Worm (Caenorhabditis elegans): ENCODE data around the gene Y34B4A.2.
A peak's percentile ranks its signal among the peaks of the same experiment; 100 is the strongest.

Gene Y34B4A.2

DNA sequence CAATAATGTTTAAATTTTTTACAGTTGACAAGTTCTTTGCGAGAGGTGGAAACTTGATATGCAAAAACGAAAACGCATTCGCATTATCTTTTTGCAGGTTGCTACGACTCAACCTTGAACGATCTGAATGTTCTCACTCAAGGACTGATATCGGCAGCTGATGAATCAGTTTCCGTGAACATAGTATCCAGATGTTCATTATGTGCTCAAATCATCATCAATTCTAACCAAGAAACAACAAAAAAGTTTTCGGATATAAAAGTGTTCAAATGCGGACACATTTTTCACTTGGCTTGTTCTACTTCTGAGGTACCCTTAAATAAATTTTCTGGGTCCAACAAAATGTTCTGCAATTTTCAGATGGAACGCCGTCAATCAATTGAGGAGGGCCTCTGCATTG lies 9.8 kb downstream of the Y34B4A.2 start:
- TF ChIP-seq hpl-2 (GFP tag; optimal IDR thresholded peaks at IDR 0.05), result no peak
- peak; percentile 18 for TF ChIP-seq nhr-85 (tag)
- no peak for TF ChIP-seq aly-2 (tag; optimal IDR thresholded peaks at IDR 0.05)

DNA sequence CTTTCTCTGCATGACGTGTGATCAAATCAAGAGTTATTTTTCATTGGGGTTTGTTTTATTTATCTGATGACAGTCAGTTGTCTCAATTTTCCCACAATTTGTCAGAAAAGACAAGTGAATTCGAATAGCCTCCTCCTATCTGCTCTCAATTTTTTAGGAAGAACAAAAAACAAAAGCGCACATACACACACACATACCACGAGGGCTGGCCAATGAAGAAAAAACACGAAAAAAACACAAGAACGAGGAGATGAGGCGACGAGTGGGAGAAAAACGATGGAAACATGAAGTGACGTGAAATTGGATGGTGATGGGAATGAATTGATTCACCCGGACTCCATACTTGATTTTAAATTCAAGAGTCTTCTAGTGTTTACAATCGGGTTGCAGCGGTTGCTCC lies 14.6 kb downstream of the Y34B4A.2 start:
- TF ChIP-seq lin-14 (GFP tag; optimal IDR thresholded peaks at IDR 0.05), result peak; percentile 59
- no peak for TF ChIP-seq nhr-237 (tag; optimal IDR thresholded peaks at IDR 0.05)

DNA sequence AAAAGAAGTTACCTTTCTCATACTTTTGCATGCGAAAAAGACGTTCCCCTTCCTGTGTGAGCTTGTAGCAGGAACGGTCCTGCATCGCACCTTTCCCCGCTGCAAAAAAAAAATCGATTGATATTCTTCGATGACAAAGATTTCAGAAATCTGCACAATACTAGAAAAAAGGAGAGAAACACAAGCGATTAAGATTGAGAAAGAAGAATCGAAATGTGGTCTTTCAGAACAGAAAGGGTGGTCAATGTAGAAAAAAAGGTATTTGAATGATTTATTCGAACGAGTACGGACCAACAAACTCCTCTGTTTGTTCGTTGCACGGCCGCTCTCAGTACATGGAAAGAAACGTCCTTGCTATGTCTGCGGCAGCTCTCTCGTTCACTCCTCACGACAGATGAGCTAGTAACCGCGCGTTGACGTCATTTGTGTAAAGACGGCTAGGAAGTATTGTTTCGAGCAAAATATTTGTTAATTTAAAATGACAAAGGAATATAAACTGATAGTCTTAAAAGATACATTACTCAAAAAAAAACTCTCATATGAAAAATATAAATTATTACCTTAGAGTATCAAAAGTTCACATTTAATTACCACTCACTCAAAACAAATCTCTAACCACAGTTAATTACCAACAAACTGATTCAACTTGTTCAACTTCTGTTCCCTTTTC lies 18.8 kb downstream of the Y34B4A.2 start, which contains the start of gene ift-81:
TSS of gene ift-81 (plus strand) at position 620 of the 670 bp plus-strand sequence.
- TF ChIP-seq tbx-2 (tag; optimal IDR thresholded peaks at IDR 0.05) (peak; percentile 64), zip-4 (GFP tag; optimal IDR thresholded peaks at IDR 0.05) (no peak), egl-13 (tag; optimal IDR thresholded peaks at IDR 0.05) (peak; percentile 37), mef-2 (tag; optimal IDR thresholded peaks at IDR 0.05) (no peak), lin-14 (GFP tag; optimal IDR thresholded peaks at IDR 0.05) (peak; percentile 79), nhr-71 (tag; optimal IDR thresholded peaks at IDR 0.05) (peak; percentile 81), Y116A8C.19 (tag; optimal IDR thresholded peaks at IDR 0.05; ENCODE audit: borderline replicate concordance) (no peak), efl-1 (optimal IDR thresholded peaks at IDR 0.05) (peak; percentile 37 to 41), efl-1 (GFP tag; optimal IDR thresholded peaks at IDR 0.05 in 1 of 2) (peak; percentile 5 to 90), lin-39 (tag; optimal IDR thresholded peaks at IDR 0.05) (peak; percentile 26), dpl-1 (GFP tag; optimal IDR thresholded peaks at IDR 0.05) (peak in 2 of 3 experiments; percentile 35 to 52), rnt-1 (tag; optimal IDR thresholded peaks at IDR 0.05) (peak; percentile 79), swsn-7 (tag; optimal IDR thresholded peaks at IDR 0.05) (peak; percentile 74), lsy-2 (tag; optimal IDR thresholded peaks at IDR 0.05) (peak; percentile 58 to 63), mdl-1 (tag; optimal IDR thresholded peaks at IDR 0.05) (peak in 1 of 2 experiments; percentile 32), C16A3.4 (tag; optimal IDR thresholded peaks at IDR 0.05) (peak; percentile 8), nhr-47 (tag; optimal IDR thresholded peaks at IDR 0.05) (peak; percentile 73), ztf-11 (tag; optimal IDR thresholded peaks at IDR 0.05) (peak in 1 of 2 experiments; percentile 8), unc-62 (GFP tag; optimal IDR thresholded peaks at IDR 0.05) (no peak), nhr-20 (tag; optimal IDR thresholded peaks at IDR 0.05) (peak; percentile 49), nhr-77 (tag; optimal IDR thresholded peaks at IDR 0.05) (peak; percentile 15), ceh-82 (tag; optimal IDR thresholded peaks at IDR 0.05) (peak; percentile 18 to 63 (median 45)), unc-86 (tag; optimal IDR thresholded peaks at IDR 0.05) (peak; percentile 58), lin-13 (GFP tag; optimal IDR thresholded peaks at IDR 0.05) (peak; percentile 8), snu-23 (GFP tag; optimal IDR thresholded peaks at IDR 0.05) (peak; percentile 64), unc-98 (GFP tag; IDR thresholded peaks at IDR 0.05) (no peak), nhr-19 (GFP tag; conservative IDR thresholded peaks at IDR 0.05) (peak; percentile 61), ceh-63 (GFP tag; optimal IDR thresholded peaks at IDR 0.05) (no peak), dsc-1 (tag; optimal IDR thresholded peaks at IDR 0.05) (peak; percentile 68), lin-35 (GFP tag; optimal IDR thresholded peaks at IDR 0.05) (peak; percentile 28 to 30), xbp-1 (tag; optimal IDR thresholded peaks at IDR 0.05) (peak; percentile 68), nhr-90 (tag; optimal IDR thresholded peaks at IDR 0.05; ENCODE audit: poor library complexity) (no peak), fkh-8 (tag; optimal IDR thresholded peaks at IDR 0.05) (peak; percentile 55), skn-1 (tag; optimal IDR thresholded peaks at IDR 0.05) (peak; percentile 37), ceh-8 (GFP tag; optimal IDR thresholded peaks at IDR 0.05) (peak; percentile 2)

All from whole organism, L1 larva.